Worm (Caenorhabditis elegans) whole organism, late embryonic: ENCODE measurements around the gene mogs-1.

ENCODE experiments used
- F13H6.1 ChIP-seq: sonication (generic microtip); optimal IDR thresholded peaks from 2 replicates; lab custom pipeline; 2016; ENCODE audit warnings: missing genetic modification characterization, missing compliant biosample characterization
- ama-1 ChIP-seq: fragments of 150-350 bp; optimal IDR thresholded peaks from 2 replicates; lab custom pipeline; 2014
- elt-2 ChIP-seq: sonication (generic microtip); optimal IDR thresholded peaks from 2 replicates; lab custom pipeline; 2016; ENCODE audit warnings: missing genetic modification reagents, missing genetic modification characterization, missing compliant biosample characterization
- fkh-10 ChIP-seq: fragments of 150-350 bp; optimal IDR thresholded peaks from 2 replicates; lab custom pipeline; 2014; ENCODE audit warnings: missing biosample characterization, missing genetic modification reagents, missing genetic modification characterization
- nfya-1 ChIP-seq: sonication (generic microtip); optimal IDR thresholded peaks from 2 replicates; lab custom pipeline; 2017; ENCODE audit warnings: missing genetic modification characterization, mild to moderate bottlenecking, missing compliant biosample characterization, antibody characterized with exemption, moderate library complexity
- pqm-1 ChIP-seq: sonication (generic microtip); optimal IDR thresholded peaks from 2 replicates; lab custom pipeline; 2016; ENCODE audit warnings: missing genetic modification characterization, missing compliant biosample characterization
- rnt-1 ChIP-seq: sonication (generic microtip); optimal IDR thresholded peaks from 2 replicates; lab custom pipeline; 2016; ENCODE audit warnings: missing genetic modification characterization, missing compliant biosample characterization

DNA sequence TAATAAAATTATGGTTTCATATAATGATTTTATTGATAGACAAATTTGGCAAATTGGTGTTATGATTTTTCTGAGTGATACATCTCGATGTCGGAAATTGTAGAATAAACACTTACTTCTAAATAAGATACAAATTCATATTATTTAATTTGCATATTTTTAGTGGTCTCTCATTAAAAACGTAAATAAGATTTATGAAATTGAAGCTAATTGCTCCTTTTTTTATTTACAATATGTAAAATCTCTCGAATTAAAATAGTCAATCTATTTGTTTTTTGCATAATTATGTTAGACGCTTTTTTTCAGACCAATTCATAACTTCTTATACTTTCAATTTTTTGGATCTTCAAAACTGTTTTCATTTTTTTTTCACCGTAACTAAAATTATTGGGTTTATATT, 10.6 kb upstream of the mogs-1 start, which contains the start of gene hrg-6:
- no peak for TF ChIP-seq nfya-1 (tag; lab: Kevin White, UChicago)
- TF ChIP-seq ama-1, result no peak
- TF ChIP-seq pqm-1 (tag; lab: Kevin White, UChicago), result no peak
- TF ChIP-seq rnt-1 (tag; lab: Kevin White, UChicago), result no peak
- TF ChIP-seq fkh-10 (GFP tag; lab: Kevin White, UChicago), result no peak
- no peak for TF ChIP-seq F13H6.1 (tag; lab: Kevin White, UChicago)
- no peak for TF ChIP-seq elt-2
